Worm (Caenorhabditis elegans): ENCODE measurements around the gene gly-11.

gly-11 gene

ce11 chrIII:12152157-12152556 is 24.9 kb downstream of the gly-11 start:
- TF ChIP-seq W03F9.2 (tag; optimal IDR thresholded peaks at IDR 0.05), result no peak
- TF ChIP-seq dao-5 (tag; optimal IDR thresholded peaks at IDR 0.05), result no peak
- no peak for TF ChIP-seq him-1 (tag; optimal IDR thresholded peaks at IDR 0.05)

DNA sequence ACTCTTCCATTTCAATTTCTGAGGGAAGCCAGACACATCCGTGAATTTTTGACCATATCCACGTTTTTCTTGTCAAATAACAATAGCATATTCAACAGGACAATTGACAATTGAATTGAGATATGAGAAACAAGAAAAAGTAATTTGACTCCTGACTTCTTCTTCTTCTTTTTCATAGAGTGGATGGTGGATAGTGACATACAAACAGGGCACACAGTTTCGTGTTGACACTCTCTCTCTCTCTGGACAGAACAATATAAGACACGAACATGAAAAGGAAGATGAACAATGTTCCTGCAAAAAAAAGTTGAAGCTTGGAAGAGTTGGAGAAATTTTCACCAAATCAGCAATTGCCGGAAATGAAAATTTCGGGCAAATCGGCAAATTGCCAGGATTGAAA is 25.9 kb downstream of the gly-11 start:
- TF ChIP-seq W03F9.2 (tag; optimal IDR thresholded peaks at IDR 0.05), result no peak
- no peak for TF ChIP-seq dao-5 (tag; optimal IDR thresholded peaks at IDR 0.05)
- TF ChIP-seq him-1 (tag; optimal IDR thresholded peaks at IDR 0.05), result no peak

DNA sequence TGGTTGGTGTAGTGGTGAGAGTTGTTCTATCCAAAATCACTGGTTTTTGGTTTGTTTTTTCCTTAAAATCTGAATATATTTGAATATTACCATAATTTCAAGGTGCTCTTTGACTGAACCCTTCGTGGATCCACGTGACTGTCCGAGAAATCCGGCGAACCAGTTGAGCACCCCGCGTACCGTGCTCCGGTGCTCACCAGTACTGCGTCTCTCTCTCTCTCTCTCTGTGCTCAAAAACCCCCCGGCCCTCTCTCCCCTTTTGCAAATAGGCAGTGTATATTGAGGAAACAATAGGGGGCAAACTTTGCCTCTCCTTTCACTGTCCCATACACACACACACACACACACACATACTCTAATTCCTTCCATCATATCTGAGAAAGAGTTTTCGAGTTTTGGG is 27.1 kb downstream of the gly-11 start:
- TF ChIP-seq W03F9.2 (tag; optimal IDR thresholded peaks at IDR 0.05) (no peak), him-1 (tag; optimal IDR thresholded peaks at IDR 0.05) (no peak), dao-5 (tag; optimal IDR thresholded peaks at IDR 0.05) (no peak)

DNA sequence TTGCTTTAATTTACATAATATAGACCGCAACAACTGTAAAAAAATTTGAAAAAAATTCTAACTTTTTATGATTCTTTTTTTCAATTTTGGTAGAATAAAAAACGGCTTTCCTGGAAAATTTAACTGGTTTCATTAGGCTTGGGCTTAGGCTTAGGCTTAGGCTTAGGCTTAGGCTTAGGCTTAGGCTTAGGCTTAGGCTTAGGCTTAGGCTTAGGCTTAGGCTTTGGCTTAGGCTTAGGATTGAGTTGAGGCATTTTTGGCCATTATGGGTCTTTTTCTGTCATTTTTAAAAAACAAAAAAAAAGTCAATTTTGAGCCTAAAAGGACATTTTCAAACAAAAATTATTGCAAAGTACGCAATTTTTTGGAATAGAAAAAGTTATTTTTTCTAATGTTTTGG is 33.3 kb downstream of the gly-11 start:
- TF ChIP-seq dao-5 (tag; optimal IDR thresholded peaks at IDR 0.05), result no peak
- no peak for TF ChIP-seq W03F9.2 (tag; optimal IDR thresholded peaks at IDR 0.05)
- no peak for TF ChIP-seq him-1 (tag; optimal IDR thresholded peaks at IDR 0.05)

ce11 chrIII:12142419-12143107 is 34.5 kb downstream of the gly-11 start:
- TF ChIP-seq him-1 (tag; optimal IDR thresholded peaks at IDR 0.05) (no peak), dao-5 (tag; optimal IDR thresholded peaks at IDR 0.05) (no peak), W03F9.2 (tag; optimal IDR thresholded peaks at IDR 0.05) (no peak)

- TF ChIP-seq W03F9.2 (tag; optimal IDR thresholded peaks at IDR 0.05), result no peak
- TF ChIP-seq him-1 (tag; optimal IDR thresholded peaks at IDR 0.05), result no peak
- TF ChIP-seq dao-5 (tag; optimal IDR thresholded peaks at IDR 0.05), result no peak
Measured at ce11 chrIII:12139471-12139870, 37.6 kb downstream of the gly-11 start.

ce11 chrIII:12138235-12138634 is 38.8 kb downstream of the gly-11 start:
- no peak for TF ChIP-seq dao-5 (tag; optimal IDR thresholded peaks at IDR 0.05)
- TF ChIP-seq W03F9.2 (tag; optimal IDR thresholded peaks at IDR 0.05), result no peak
- TF ChIP-seq him-1 (tag; optimal IDR thresholded peaks at IDR 0.05), result no peak

ce11 chrIII:12137515-12137914 is 39.5 kb downstream of the gly-11 start:
- no peak for TF ChIP-seq dao-5 (tag; optimal IDR thresholded peaks at IDR 0.05)
- TF ChIP-seq W03F9.2 (tag; optimal IDR thresholded peaks at IDR 0.05), result no peak
- TF ChIP-seq him-1 (tag; optimal IDR thresholded peaks at IDR 0.05), result no peak

ce11 chrIII:12137095-12137494 is 40.0 kb downstream of the gly-11 start:
- TF ChIP-seq dao-5 (tag; optimal IDR thresholded peaks at IDR 0.05) (no peak), him-1 (tag; optimal IDR thresholded peaks at IDR 0.05) (no peak), W03F9.2 (tag; optimal IDR thresholded peaks at IDR 0.05) (no peak)

DNA sequence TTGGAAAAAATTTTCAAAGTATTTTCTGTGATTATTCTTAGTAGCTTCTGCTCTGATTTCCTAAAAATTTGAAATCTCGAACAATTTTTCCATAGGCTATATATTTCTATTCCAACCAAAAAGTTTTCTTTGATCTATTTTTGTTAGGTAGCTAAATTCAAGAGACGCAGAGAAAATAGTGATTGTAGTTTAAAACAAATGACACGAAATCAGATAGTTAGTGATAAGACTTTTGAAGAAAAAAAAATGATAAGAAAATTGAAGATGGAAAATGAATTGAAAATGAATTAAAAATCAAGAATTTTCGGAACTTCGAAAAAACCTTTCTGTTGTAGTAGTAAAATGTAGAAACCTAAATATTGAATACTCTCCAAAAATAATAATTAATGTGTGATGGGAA is 41.5 kb downstream of the gly-11 start:
- TF ChIP-seq W03F9.2 (tag; optimal IDR thresholded peaks at IDR 0.05), result no peak
- TF ChIP-seq him-1 (tag; optimal IDR thresholded peaks at IDR 0.05), result no peak
- TF ChIP-seq dao-5 (tag; optimal IDR thresholded peaks at IDR 0.05), result no peak

DNA sequence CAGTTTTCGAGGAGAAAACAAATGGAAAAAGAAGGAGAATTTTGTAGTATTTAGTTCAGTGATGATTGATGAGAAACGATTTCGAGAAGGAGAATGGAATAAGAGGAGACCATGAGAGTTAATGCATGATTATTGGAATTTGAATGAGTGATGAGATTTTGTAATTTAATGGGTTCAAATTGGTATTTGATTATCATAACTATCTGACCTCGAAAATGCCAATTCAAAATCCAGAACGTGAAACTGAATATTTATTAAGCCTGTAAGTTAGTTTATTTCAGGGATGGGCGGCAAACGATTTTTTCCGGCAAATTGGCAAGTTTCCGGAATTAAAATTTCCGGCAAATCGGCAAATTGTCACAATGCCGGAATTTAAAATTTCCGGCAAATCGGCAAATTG is 43.9 kb downstream of the gly-11 start:
- no peak for TF ChIP-seq W03F9.2 (tag; optimal IDR thresholded peaks at IDR 0.05)
- TF ChIP-seq him-1 (tag; optimal IDR thresholded peaks at IDR 0.05), result no peak
- TF ChIP-seq dao-5 (tag; optimal IDR thresholded peaks at IDR 0.05), result no peak

DNA sequence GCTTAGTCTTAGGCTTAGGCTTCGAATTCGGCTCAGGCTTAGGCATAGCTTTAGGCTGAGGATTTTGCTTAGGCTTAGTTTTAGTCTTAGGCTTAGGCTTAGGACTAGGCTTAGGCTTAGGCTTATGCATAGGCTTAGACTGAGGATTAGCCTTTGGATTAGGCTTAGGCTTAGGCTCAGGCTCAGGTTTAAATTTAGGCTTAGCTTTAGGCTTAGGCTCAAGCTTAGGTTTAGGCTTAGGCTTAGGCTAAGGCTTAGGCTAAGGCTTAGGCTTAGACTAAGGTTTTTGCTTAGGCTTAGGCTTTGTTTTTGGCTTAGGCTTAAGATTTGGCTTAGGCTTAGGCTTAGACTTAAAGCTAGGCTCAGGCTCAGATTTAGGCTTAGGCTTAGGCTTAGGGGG is 45.3 kb downstream of the gly-11 start:
- TF ChIP-seq him-1 (tag; optimal IDR thresholded peaks at IDR 0.05) (no peak), dao-5 (tag; optimal IDR thresholded peaks at IDR 0.05) (no peak), W03F9.2 (tag; optimal IDR thresholded peaks at IDR 0.05) (no peak)

- TF ChIP-seq him-1 (tag; optimal IDR thresholded peaks at IDR 0.05) (no peak), W03F9.2 (tag; optimal IDR thresholded peaks at IDR 0.05) (no peak), dao-5 (tag; optimal IDR thresholded peaks at IDR 0.05) (no peak)
Measured at ce11 chrIII:12130769-12131168, 46.3 kb downstream of the gly-11 start.

DNA sequence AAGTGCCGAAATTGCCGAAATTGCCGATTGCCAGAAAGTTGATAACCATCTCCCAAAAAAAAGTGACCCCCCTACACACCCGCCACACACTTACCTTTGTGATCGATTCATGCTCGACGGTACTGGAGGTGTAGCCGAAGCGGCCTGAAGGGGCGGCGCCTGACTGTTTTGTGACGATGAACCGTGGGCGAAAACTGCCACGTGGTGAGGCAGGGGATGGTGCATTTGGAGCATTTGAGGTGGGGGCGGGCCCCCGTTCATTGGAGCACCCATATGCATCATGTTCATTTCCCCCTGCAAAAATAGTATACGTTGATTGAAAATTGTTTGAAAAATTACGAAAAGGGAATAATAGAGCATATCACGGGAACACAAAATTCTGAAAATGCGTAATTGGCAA is 47.0 kb downstream of the gly-11 start, which contains the start of gene Y75B8A.6:
Gene Y75B8A.6, minus strand, starts transcription at position 292 of the 400 bp plus-strand sequence.
- TF ChIP-seq W03F9.2 (tag; optimal IDR thresholded peaks at IDR 0.05) (no peak), him-1 (tag; optimal IDR thresholded peaks at IDR 0.05) (no peak), dao-5 (tag; optimal IDR thresholded peaks at IDR 0.05) (no peak)

ce11 chrIII:12124392-12124791 is 52.7 kb downstream of the gly-11 start:
- TF ChIP-seq W03F9.2 (tag; optimal IDR thresholded peaks at IDR 0.05), result no peak
- no peak for TF ChIP-seq him-1 (tag; optimal IDR thresholded peaks at IDR 0.05)
- no peak for TF ChIP-seq dao-5 (tag; optimal IDR thresholded peaks at IDR 0.05)
